Worm (Caenorhabditis elegans) whole organism, young adult: ENCODE results near the gene haf-2.

Experiments used
- B0035.1 ChIP-seq: sonication (generic microtip); optimal IDR thresholded peaks from 2 replicates; lab custom pipeline; 2016; ENCODE audit warnings: missing genetic modification characterization, mild to moderate bottlenecking, missing compliant biosample characterization, missing genotype, missing genetic modification reagents
- C06A6.2 ChIP-seq: fragments of 200-800 bp; sonication (Bioruptor generic); conservative IDR thresholded peaks from 2 replicates; pipeline ENCODE4 v1.3.6; 2022; ENCODE audit warnings: missing genetic modification characterization, missing compliant biosample characterization
- F52B5.7 ChIP-seq: sonication (generic microtip); optimal IDR thresholded peaks from 2 replicates; lab custom pipeline; 2016; ENCODE audit warnings: mild to moderate bottlenecking, missing genetic modification characterization, missing compliant biosample characterization
- F55B11.4 ChIP-seq: sonication (generic microtip); optimal IDR thresholded peaks from 2 replicates; lab custom pipeline; 2016; ENCODE audit warnings: missing compliant biosample characterization, missing genetic modification characterization, borderline replicate concordance; ENCODE audit not compliant: insufficient read depth
- K12H6.12 ChIP-seq: fragments of 200-800 bp; sonication (Bioruptor generic); optimal IDR thresholded peaks from 2 replicates; lab custom pipeline; 2018; ENCODE audit warnings: mild to moderate bottlenecking, missing genetic modification characterization, missing compliant biosample characterization
- Y53G8AR.9 ChIP-seq: fragments of 200-800 bp; sonication (Bioruptor generic); conservative IDR thresholded peaks from 2 replicates; pipeline ENCODE4 v1.3.6; 2022; ENCODE audit warnings: missing genetic modification reagents, missing genetic modification characterization, missing compliant biosample characterization
- ZK185.1 ChIP-seq: sonication (generic microtip); optimal IDR thresholded peaks from 2 replicates; lab custom pipeline; 2016; ENCODE audit warnings: mild to moderate bottlenecking, missing genetic modification characterization, missing compliant biosample characterization; ENCODE audit not compliant: poor library complexity, severe bottlenecking
- atf-7 ChIP-seq: sonication (generic microtip); optimal IDR thresholded peaks from 2 replicates; lab custom pipeline; 2017; ENCODE audit warnings: mild to moderate bottlenecking, missing genetic modification characterization, missing compliant biosample characterization
- athp-1 ChIP-seq: sonication (generic microtip); optimal IDR thresholded peaks from 2 replicates; lab custom pipeline; 2017; ENCODE audit warnings: mild to moderate bottlenecking, missing genetic modification characterization, missing compliant biosample characterization
- attf-5 ChIP-seq: fragments of 200-800 bp; sonication (Bioruptor generic); optimal IDR thresholded peaks from 2 replicates; lab custom pipeline; 2018; ENCODE audit warnings: mild to moderate bottlenecking, missing genetic modification characterization, missing compliant biosample characterization
- ceh-27 ChIP-seq: fragments of 200-800 bp; sonication (Bioruptor generic); optimal IDR thresholded peaks from 2 replicates; lab custom pipeline; 2018; ENCODE audit warnings: mild to moderate bottlenecking, missing genetic modification characterization, moderate library complexity, missing compliant biosample characterization
- chd-7 ChIP-seq: sonication (generic microtip); optimal IDR thresholded peaks from 2 replicates; lab custom pipeline; 2016; ENCODE audit warnings: mild to moderate bottlenecking, missing genetic modification characterization, moderate library complexity, missing compliant biosample characterization
- ets-4 ChIP-seq: fragments of 200-800 bp; sonication (Bioruptor generic); optimal IDR thresholded peaks from 2 replicates; lab custom pipeline; 2018; ENCODE audit warnings: mild to moderate bottlenecking, missing genetic modification characterization, missing compliant biosample characterization
- fkh-3 ChIP-seq: sonication (generic microtip); optimal IDR thresholded peaks from 2 replicates; lab custom pipeline; 2016; ENCODE audit warnings: mild to moderate bottlenecking, missing genetic modification characterization, missing compliant biosample characterization
- hlh-26 ChIP-seq: fragments of 200-800 bp; sonication (Bioruptor generic); conservative IDR thresholded peaks from 2 replicates; pipeline ENCODE4 v1.3.6; 2022; ENCODE audit warnings: missing genetic modification reagents, missing genetic modification characterization, missing compliant biosample characterization
- hmg-1.2 ChIP-seq: fragments of 200-800 bp; sonication (Bioruptor generic); IDR thresholded peaks from 2 replicates; pipeline ENCODE4 v1.3.6; 2022; ENCODE audit warnings: missing genetic modification reagents, missing genetic modification characterization, missing compliant biosample characterization
- lin-26 ChIP-seq: fragments of 200-800 bp; sonication (Bioruptor generic); IDR thresholded peaks from 2 replicates; pipeline ENCODE4 v1.3.6; 2022; ENCODE audit warnings: missing genetic modification reagents, missing genetic modification characterization, missing compliant biosample characterization
- lin-54 ChIP-seq: fragments of 200-800 bp; sonication (Bioruptor generic); optimal IDR thresholded peaks from 2 replicates; lab custom pipeline; 2018; ENCODE audit warnings: mild to moderate bottlenecking, missing genetic modification characterization, missing compliant biosample characterization
- mel-28 ChIP-seq: sonication (generic microtip); optimal IDR thresholded peaks from 2 replicates; lab custom pipeline; 2016; ENCODE audit warnings: borderline replicate concordance, mild to moderate bottlenecking, missing genetic modification characterization, missing compliant biosample characterization
- nfya-1 ChIP-seq: sonication (generic microtip); optimal IDR thresholded peaks from 2 replicates; lab custom pipeline; 2017; ENCODE audit warnings: antibody characterized with exemption, missing compliant biosample characterization, missing genetic modification characterization, borderline replicate concordance; ENCODE audit not compliant: insufficient read depth
- nfya-2 ChIP-seq: fragments of 200-800 bp; sonication (Bioruptor generic); IDR thresholded peaks from 2 replicates; pipeline ENCODE4 v1.3.6; 2022; ENCODE audit warnings: missing genetic modification reagents, missing genetic modification characterization, missing compliant biosample characterization
- nfyb-1 ChIP-seq: fragments of 200-800 bp; sonication (Bioruptor generic); IDR thresholded peaks from 2 replicates; pipeline ENCODE4 v1.3.6; 2022; ENCODE audit warnings: missing genetic modification reagents, missing genetic modification characterization, missing compliant biosample characterization
- nhr-80 ChIP-seq: sonication (generic microtip); optimal IDR thresholded peaks from 2 replicates; lab custom pipeline; 2016; ENCODE audit warnings: missing genetic modification characterization, missing compliant biosample characterization
- nhr-90 ChIP-seq: sonication (generic microtip); optimal IDR thresholded peaks from 2 replicates; lab custom pipeline; 2016; ENCODE audit warnings: missing genotype, mild to moderate bottlenecking, missing genetic modification characterization, missing compliant biosample characterization
- pbrm-1 ChIP-seq: fragments of 200-800 bp; sonication (Bioruptor generic); IDR thresholded peaks from 2 replicates; pipeline ENCODE4 v1.3.6; 2022; ENCODE audit warnings: missing genetic modification reagents, missing genetic modification characterization, missing compliant biosample characterization
- snpc-3.4 ChIP-seq: sonication (generic microtip); optimal IDR thresholded peaks from 2 replicates; lab custom pipeline; 2017; ENCODE audit warnings: missing genetic modification characterization, mild to moderate bottlenecking, missing compliant biosample characterization, antibody characterized with exemption, moderate library complexity, missing genotype, missing genetic modification reagents
- snpc-4 ChIP-seq, 5 experiments: fragments of 150-350 bp in 1 of 5; sonication (generic microtip) in 4 of 5; optimal IDR thresholded peaks; 2 replicates each; lab custom pipeline; 2014 to 2018; ENCODE audit warnings: missing genetic modification characterization in 5 of 5, missing biosample characterization in 3 of 5, antibody characterized with exemption in 2 of 5, mild to moderate bottlenecking in 2 of 5, missing compliant biosample characterization in 2 of 5, missing genotype in 2 of 5, moderate library complexity in 2 of 5, missing genetic modification reagents in 1 of 5
- somi-1 ChIP-seq: fragments of 200-800 bp; sonication (Bioruptor generic); optimal IDR thresholded peaks from 2 replicates; lab custom pipeline; 2018; ENCODE audit warnings: mild to moderate bottlenecking, missing genetic modification characterization, missing compliant biosample characterization
- unc-130 ChIP-seq: sonication (generic microtip); optimal IDR thresholded peaks from 2 replicates; lab custom pipeline; 2016; ENCODE audit warnings: missing genetic modification reagents, missing genetic modification characterization, missing compliant biosample characterization
- unc-62 ChIP-seq: fragments of 150-350 bp; optimal IDR thresholded peaks from 2 replicates; lab custom pipeline; 2014; ENCODE audit warnings: missing biosample characterization, missing genetic modification reagents, missing genetic modification characterization

Gene haf-2

DNA sequence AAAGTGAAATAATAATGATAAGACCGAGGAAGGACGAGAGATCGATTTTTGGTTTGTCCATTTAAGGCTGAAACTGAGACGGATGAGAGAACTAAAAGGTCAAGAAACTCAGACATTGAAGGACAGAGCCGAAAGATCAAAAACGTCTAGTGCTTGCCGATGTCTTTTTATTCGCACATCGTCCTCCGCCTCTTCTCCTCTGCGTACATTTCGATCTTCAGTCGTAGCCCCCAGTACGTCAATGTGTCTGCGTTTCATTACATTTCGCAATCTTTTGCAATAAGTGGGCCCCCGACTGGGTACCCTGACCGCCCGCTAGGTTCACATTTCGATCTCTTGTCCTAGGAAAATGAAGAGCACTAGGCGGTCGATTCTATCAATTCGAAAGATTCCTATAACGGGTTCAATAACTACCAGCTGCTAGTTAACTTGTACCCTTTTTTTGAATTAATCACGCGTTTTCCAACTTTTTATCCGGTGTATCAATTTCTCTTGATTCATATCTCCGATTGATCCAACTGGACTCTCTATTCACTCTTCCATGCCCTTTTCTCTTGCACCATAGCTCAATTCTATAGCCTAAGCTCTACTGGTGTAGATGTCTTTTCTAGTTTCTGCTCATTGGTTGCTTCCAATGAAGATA lies 35.9 kb upstream of the haf-2 start (continued):
- TF ChIP-seq ZK185.1 (tag; lab: Kevin White, UChicago) = peak; percentile 21
- TF ChIP-seq ets-4 (GFP tag; lab: Kevin White, UChicago) = peak; percentile 25
- TF ChIP-seq pbrm-1 (GFP tag; lab: Robert Waterston, UW) = peak; percentile 39; the same call in 1 of the 2 replicates
- peak; percentile 80 for TF ChIP-seq attf-5
- TF ChIP-seq B0035.1 (tag; lab: Kevin White, UChicago) = no peak
- peak; percentile 64; the same call in 1 of the 2 replicates for TF ChIP-seq hmg-1.2
- 0 out of 2 replicates have a peak, but pooled peaks have one; percentile 48 for TF ChIP-seq Y53G8AR.9
- TF ChIP-seq chd-7 (tag; lab: Kevin White, UChicago) = no peak
- TF ChIP-seq nfyb-1 (GFP tag; lab: Robert Waterston, UW) = 0 out of 2 replicates have a peak, but pooled peaks have one; percentile 46
- TF ChIP-seq athp-1 (tag; lab: Kevin White, UChicago) = no peak
- TF ChIP-seq nhr-90 (tag; lab: Kevin White, UChicago) = peak; percentile 9
- TF ChIP-seq ceh-27 (GFP tag; lab: Kevin White, UChicago) = peak; percentile 61

DNA sequence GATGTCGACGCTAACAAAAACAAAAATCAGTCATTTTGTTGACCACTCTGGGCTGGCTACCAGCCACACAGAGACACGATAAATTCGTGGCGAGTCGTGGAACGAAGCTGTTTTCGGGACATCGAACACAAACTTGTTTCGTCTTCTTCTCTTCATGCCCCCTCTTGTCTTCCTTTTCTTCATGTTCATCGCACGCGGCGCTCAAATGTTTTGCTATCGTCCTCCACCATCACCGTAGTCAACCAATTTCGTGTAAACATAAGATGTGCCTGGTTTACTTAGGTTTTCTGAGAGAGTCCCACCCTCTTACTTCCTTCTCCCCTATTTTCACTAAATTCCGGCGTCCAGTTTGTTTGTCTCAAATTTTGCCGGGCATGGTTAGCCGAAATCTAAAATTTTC lies 34.1 kb upstream of the haf-2 start:
- TF ChIP-seq lin-26 (GFP tag; lab: Robert Waterston, UW) (0 out of 2 replicates have a peak, but pooled peaks have one; percentile 44), F52B5.7 (tag; lab: Kevin White, UChicago) (no peak), atf-7 (tag; lab: Kevin White, UChicago) (no peak)

DNA sequence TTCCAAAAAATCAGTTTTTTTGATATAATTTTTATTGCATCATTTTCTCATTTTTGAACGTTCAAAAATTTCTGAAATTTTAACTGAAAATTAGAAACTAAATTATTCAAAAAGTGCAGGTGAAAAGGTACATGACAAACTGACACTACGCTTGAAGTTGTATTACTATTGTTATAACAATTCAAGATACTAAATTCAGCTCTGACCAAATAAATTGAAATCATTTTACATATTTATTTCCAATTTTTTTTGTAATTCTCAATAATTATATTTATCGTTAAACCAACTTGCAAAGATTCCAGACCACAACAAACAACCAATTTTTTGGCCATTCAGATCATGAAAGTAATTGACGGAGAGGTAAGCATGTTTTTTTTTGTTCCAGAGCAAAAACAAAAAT lies 29.2 kb upstream of the haf-2 start, which contains the start of gene sre-3:
Gene sre-3 (plus strand): TSS at position 301 of the 400 bp plus-strand sequence.
- TF ChIP-seq mel-28 (tag; lab: Kevin White, UChicago) (no peak), somi-1 (GFP tag; lab: Kevin White, UChicago) (no peak), snpc-4 (GFP tag; optimal IDR thresholded peaks at IDR 0.05; lab: Kevin White, UChicago) (no peak), snpc-4 (tag; optimal IDR thresholded peaks at IDR 0.05; lab: Kevin White, UChicago) (no peak), nfya-1 (no peak)

DNA sequence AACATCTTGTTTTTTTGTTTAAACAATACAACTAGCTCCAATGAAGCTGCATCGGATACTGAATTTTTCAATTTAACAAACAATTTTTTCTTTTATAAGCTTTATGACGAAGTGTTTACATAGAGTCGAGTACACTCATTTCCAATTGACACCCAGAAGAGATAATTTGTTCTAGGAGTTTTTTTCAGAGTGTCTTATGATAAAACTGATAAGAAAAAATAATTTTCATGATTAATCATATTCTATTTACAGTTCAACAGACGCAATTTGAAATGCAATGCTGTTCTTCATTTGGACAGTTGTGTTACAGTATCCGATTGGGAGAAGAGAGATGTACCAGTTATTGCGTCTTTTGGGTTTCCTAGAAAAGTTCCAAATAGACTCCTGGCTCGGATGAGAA lies 25.7 kb upstream of the haf-2 start:
- TF ChIP-seq attf-5 = no peak
- TF ChIP-seq ceh-27 (GFP tag; lab: Kevin White, UChicago) = no peak
- TF ChIP-seq unc-62 (GFP tag; lab: Kevin White, UChicago) = peak; percentile 33
- TF ChIP-seq nhr-80 (tag; lab: Kevin White, UChicago) = peak; percentile 68

DNA sequence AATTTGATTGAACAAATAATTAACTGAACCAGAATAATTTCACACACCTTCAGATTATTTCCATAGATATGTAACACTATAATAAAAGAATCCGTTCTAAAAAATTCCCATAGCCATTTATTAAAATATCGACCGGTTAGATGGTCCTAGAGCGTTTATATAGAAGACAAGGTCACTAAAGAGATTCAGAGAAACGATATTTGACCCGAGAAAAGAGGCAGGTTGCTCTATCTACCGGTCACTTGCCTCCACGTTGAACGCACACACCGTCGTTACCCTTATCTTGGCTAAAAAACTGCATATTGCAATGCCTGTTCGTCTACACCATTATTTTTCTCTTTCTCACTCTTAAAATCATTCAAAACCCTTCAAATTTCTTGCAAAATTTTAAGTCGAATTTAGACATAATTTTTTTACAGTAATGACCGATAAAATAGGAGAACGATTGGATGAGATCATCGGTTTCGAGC lies 25.0 kb upstream of the haf-2 start, which contains the start of gene C07D10.5:
Gene C07D10.5 (plus strand): TSS at position 420 of the 470 bp plus-strand sequence.
- TF ChIP-seq unc-130 (GFP tag; lab: Kevin White, UChicago) = no peak
- no peak for TF ChIP-seq fkh-3 (tag; lab: Kevin White, UChicago)
- no peak for TF ChIP-seq hlh-26 (GFP tag; lab: Robert Waterston, UW)
- TF ChIP-seq K12H6.12 = no peak
- TF ChIP-seq nfya-2 (GFP tag; lab: Robert Waterston, UW) = no peak
- no peak for TF ChIP-seq snpc-3.4
- TF ChIP-seq F55B11.4 = no peak
- TF ChIP-seq lin-54 = no peak
- TF ChIP-seq C06A6.2 (GFP tag; lab: Robert Waterston, UW) = no peak
